Worm (Caenorhabditis elegans) whole organism, L1 larva: ENCODE results near the gene gcy-32.

Experiments
- C16A3.4 ChIP-seq: fragments of 150-350 bp; optimal IDR thresholded peaks from 2 replicates; lab custom pipeline; 2014; ENCODE audit warnings: missing biosample characterization, missing genetic modification characterization
- C34B4.2 ChIP-seq: sonication (generic microtip); optimal IDR thresholded peaks from 2 replicates; lab custom pipeline; 2017; ENCODE audit warnings: mild to moderate bottlenecking, missing genetic modification characterization, missing compliant biosample characterization
- F16B12.6 ChIP-seq: fragments of 150-350 bp; optimal IDR thresholded peaks from 2 replicates; lab custom pipeline; 2014; ENCODE audit warnings: missing biosample characterization, missing genetic modification characterization
- Y116A8C.19 ChIP-seq: sonication (generic microtip); optimal IDR thresholded peaks from 2 replicates; lab custom pipeline; 2016; ENCODE audit warnings: missing compliant biosample characterization, missing genetic modification characterization, borderline replicate concordance
- aha-1 ChIP-seq: fragments of 150-350 bp; optimal IDR thresholded peaks from 2 replicates; lab custom pipeline; 2014; ENCODE audit warnings: missing biosample characterization, missing genetic modification characterization
- alr-1 ChIP-seq: fragments of 200-800 bp; sonication (Bioruptor generic); optimal IDR thresholded peaks from 2 replicates; lab custom pipeline; 2018; ENCODE audit warnings: borderline replicate concordance, mild to moderate bottlenecking, missing genetic modification characterization, missing compliant biosample characterization
- ama-1 ChIP-seq: fragments of 150-350 bp; optimal IDR thresholded peaks from 2 replicates; lab custom pipeline; 2014
- ceh-8 ChIP-seq: fragments of 200-800 bp; sonication (Bioruptor generic); optimal IDR thresholded peaks from 2 replicates; lab custom pipeline; 2018; ENCODE audit warnings: mild to moderate bottlenecking, missing genetic modification characterization, moderate library complexity, missing compliant biosample characterization
- ceh-82 ChIP-seq, 3 experiments: fragments of 150-350 bp in 1 of 3; sonication (generic microtip) in 2 of 3; optimal IDR thresholded peaks; 2 replicates each; lab custom pipeline; 2014 to 2017; ENCODE audit warnings: missing biosample characterization in 3 of 3, missing genetic modification characterization in 3 of 3
- ceh-90 ChIP-seq: sonication (generic microtip); optimal IDR thresholded peaks from 2 replicates; lab custom pipeline; 2016; ENCODE audit warnings: missing genetic modification characterization, missing compliant biosample characterization
- ces-1 ChIP-seq: fragments of 150-350 bp; optimal IDR thresholded peaks from 2 replicates; lab custom pipeline; 2014; ENCODE audit warnings: missing biosample characterization, missing genetic modification reagents, missing genetic modification characterization
- dpl-1 ChIP-seq, 3 experiments: fragments of 150-350 bp in 2 of 3; sonication (generic microtip) in 1 of 3; optimal IDR thresholded peaks; 2 replicates each; lab custom pipeline; 2014 to 2017; ENCODE audit warnings: missing biosample characterization in 3 of 3, missing genetic modification characterization in 3 of 3, missing genetic modification reagents in 3 of 3
- dsc-1 ChIP-seq: sonication (generic microtip); optimal IDR thresholded peaks from 2 replicates; lab custom pipeline; 2016; ENCODE audit warnings: mild to moderate bottlenecking, missing genetic modification characterization, missing compliant biosample characterization
- efl-1 ChIP-seq, 4 experiments: fragments of 150-350 bp; optimal IDR thresholded peaks in 3 of 4; peaks in 1 of 4; 1 replicate in 1 of 4; 2 replicates in 3 of 4; lab custom pipeline; 2014; ENCODE audit warnings: missing biosample characterization in 2 of 4, missing genetic modification characterization in 2 of 4, missing genetic modification reagents in 2 of 4
- egl-27 ChIP-seq, 2 experiments: fragments of 150-350 bp in 1 of 2; sonication (generic microtip); optimal IDR thresholded peaks; 3 replicates each; lab custom pipeline; 2017 to 2018; ENCODE audit warnings: missing biosample characterization in 2 of 2, missing genetic modification characterization in 2 of 2, missing genetic modification reagents in 2 of 2
- elt-3 ChIP-seq, 6 experiments: fragments of 150-350 bp in 1 of 6; sonication (generic microtip); optimal IDR thresholded peaks; 2 replicates each; lab custom pipeline; 2017 to 2018; ENCODE audit warnings: missing biosample characterization in 6 of 6, missing genetic modification characterization in 6 of 6, inconsistent platforms in 1 of 6
- fkh-4 ChIP-seq: sonication (generic microtip); optimal IDR thresholded peaks from 2 replicates; lab custom pipeline; 2016; ENCODE audit warnings: missing compliant biosample characterization, missing genetic modification characterization, borderline replicate concordance
- fkh-8 ChIP-seq: sonication (generic microtip); optimal IDR thresholded peaks from 2 replicates; lab custom pipeline; 2016; ENCODE audit warnings: mild to moderate bottlenecking, missing genetic modification characterization, missing compliant biosample characterization
- hlh-17 ChIP-seq: fragments of 200-800 bp; sonication (Bioruptor generic); optimal IDR thresholded peaks from 2 replicates; lab custom pipeline; 2018; ENCODE audit warnings: missing genetic modification characterization, mild to moderate bottlenecking, missing compliant biosample characterization, moderate library complexity, borderline replicate concordance
- hlh-4 ChIP-seq: sonication (generic microtip); optimal IDR thresholded peaks from 2 replicates; lab custom pipeline; 2016; ENCODE audit warnings: mild to moderate bottlenecking, missing genetic modification characterization, missing compliant biosample characterization
- irx-1 ChIP-seq: sonication (generic microtip); optimal IDR thresholded peaks from 2 replicates; lab custom pipeline; 2016; ENCODE audit warnings: missing genetic modification characterization, missing compliant biosample characterization
- jun-1 ChIP-seq: fragments of 150-350 bp; optimal IDR thresholded peaks from 2 replicates; lab custom pipeline; 2014; ENCODE audit warnings: missing biosample characterization, missing genetic modification reagents, missing genetic modification characterization
- lin-13 ChIP-seq: fragments of 150-350 bp; optimal IDR thresholded peaks from 2 replicates; lab custom pipeline; 2014; ENCODE audit warnings: missing biosample characterization, missing genetic modification reagents, missing genetic modification characterization
- lin-39 ChIP-seq: fragments of 150-350 bp; optimal IDR thresholded peaks from 2 replicates; lab custom pipeline; 2014; ENCODE audit warnings: missing biosample characterization, missing genetic modification reagents, missing genetic modification characterization
- lir-3 ChIP-seq: sonication (generic microtip); optimal IDR thresholded peaks from 2 replicates; lab custom pipeline; 2016; ENCODE audit warnings: mild to moderate bottlenecking, missing genetic modification characterization, moderate library complexity, missing compliant biosample characterization; ENCODE audit not compliant: poor library complexity
- lsy-2 ChIP-seq, 2 experiments: fragments of 150-350 bp; optimal IDR thresholded peaks; 2 replicates each; lab custom pipeline; 2014; ENCODE audit warnings: missing biosample characterization in 2 of 2, missing genetic modification characterization in 2 of 2
- mef-2 ChIP-seq: fragments of 150-350 bp; optimal IDR thresholded peaks from 2 replicates; lab custom pipeline; 2014; ENCODE audit warnings: missing biosample characterization, missing genetic modification characterization
- nhr-12 ChIP-seq: sonication (generic microtip); optimal IDR thresholded peaks from 2 replicates; lab custom pipeline; 2017; ENCODE audit warnings: missing biosample characterization, missing genetic modification characterization
- nhr-19 ChIP-seq: fragments of 200-800 bp; sonication (Bioruptor generic); conservative IDR thresholded peaks from 2 replicates; pipeline ENCODE4 v1.3.6; 2022; ENCODE audit warnings: missing genetic modification characterization, missing compliant biosample characterization
- nhr-20 ChIP-seq: sonication (generic microtip); optimal IDR thresholded peaks from 2 replicates; lab custom pipeline; 2016; ENCODE audit warnings: mild to moderate bottlenecking, missing genetic modification characterization, missing compliant biosample characterization
- nhr-28 ChIP-seq: fragments of 150-350 bp; optimal IDR thresholded peaks from 2 replicates; lab custom pipeline; 2014; ENCODE audit warnings: missing biosample characterization, missing genetic modification characterization
- nhr-47 ChIP-seq: sonication (generic microtip); optimal IDR thresholded peaks from 2 replicates; lab custom pipeline; 2016; ENCODE audit warnings: mild to moderate bottlenecking, missing genetic modification characterization, moderate library complexity, missing compliant biosample characterization
- nhr-71 ChIP-seq: sonication (generic microtip); optimal IDR thresholded peaks from 2 replicates; lab custom pipeline; 2016; ENCODE audit warnings: mild to moderate bottlenecking, missing genetic modification characterization, moderate library complexity, missing compliant biosample characterization
- nhr-76 ChIP-seq: sonication (generic microtip); optimal IDR thresholded peaks from 2 replicates; lab custom pipeline; 2017; ENCODE audit warnings: missing biosample characterization, missing genetic modification characterization
- nhr-77 ChIP-seq: fragments of 150-350 bp; optimal IDR thresholded peaks from 2 replicates; lab custom pipeline; 2014; ENCODE audit warnings: missing biosample characterization, missing genetic modification characterization
- nhr-84 ChIP-seq: sonication (generic microtip); optimal IDR thresholded peaks from 2 replicates; lab custom pipeline; 2017; ENCODE audit warnings: missing biosample characterization, missing genetic modification characterization
- nhr-90 ChIP-seq: sonication (generic microtip); optimal IDR thresholded peaks from 2 replicates; lab custom pipeline; 2016; ENCODE audit warnings: mild to moderate bottlenecking, missing genetic modification characterization, missing compliant biosample characterization; ENCODE audit not compliant: poor library complexity
- pqm-1 ChIP-seq: sonication (generic microtip); optimal IDR thresholded peaks from 3 replicates; lab custom pipeline; 2017; ENCODE audit warnings: missing biosample characterization, missing genetic modification characterization
- rnt-1 ChIP-seq: sonication (generic microtip); optimal IDR thresholded peaks from 2 replicates; lab custom pipeline; 2016; ENCODE audit warnings: mild to moderate bottlenecking, missing genetic modification characterization, moderate library complexity, missing compliant biosample characterization
- snpc-4 ChIP-seq: fragments of 150-350 bp; optimal IDR thresholded peaks from 2 replicates; lab custom pipeline; 2014; ENCODE audit warnings: missing biosample characterization, missing genetic modification characterization
- snu-23 ChIP-seq: sonication (generic microtip); optimal IDR thresholded peaks from 2 replicates; lab custom pipeline; 2016; ENCODE audit warnings: missing genetic modification characterization, missing compliant biosample characterization
- sox-4 ChIP-seq: sonication (generic microtip); optimal IDR thresholded peaks from 2 replicates; lab custom pipeline; 2016; ENCODE audit warnings: missing genetic modification characterization, missing compliant biosample characterization
- sptf-1 ChIP-seq: fragments of 150-350 bp; optimal IDR thresholded peaks from 2 replicates; lab custom pipeline; 2014; ENCODE audit warnings: missing biosample characterization, missing genetic modification characterization
- swsn-7 ChIP-seq: sonication (generic microtip); optimal IDR thresholded peaks from 2 replicates; lab custom pipeline; 2016; ENCODE audit warnings: missing genetic modification characterization, missing compliant biosample characterization
- tbx-2 ChIP-seq: sonication (generic microtip); optimal IDR thresholded peaks from 2 replicates; lab custom pipeline; 2016; ENCODE audit warnings: missing genetic modification characterization, missing compliant biosample characterization
- unc-30 ChIP-seq: sonication (generic microtip); optimal IDR thresholded peaks from 2 replicates; lab custom pipeline; 2017; ENCODE audit warnings: missing biosample characterization, missing genetic modification characterization
- unc-98 ChIP-seq: fragments of 200-800 bp; sonication (Bioruptor generic); IDR thresholded peaks from 2 replicates; pipeline ENCODE4 v1.3.6; 2022; ENCODE audit warnings: missing genetic modification characterization, missing compliant biosample characterization
- vab-15 ChIP-seq: sonication (generic microtip); optimal IDR thresholded peaks from 2 replicates; lab custom pipeline; 2017; ENCODE audit warnings: missing genotype, mild to moderate bottlenecking, missing genetic modification characterization, missing compliant biosample characterization
- xbp-1 ChIP-seq: sonication (generic microtip); optimal IDR thresholded peaks from 2 replicates; lab custom pipeline; 2016; ENCODE audit warnings: missing genetic modification characterization, missing compliant biosample characterization
- ztf-11 ChIP-seq, 2 experiments: sonication (generic microtip); optimal IDR thresholded peaks; 2 replicates each; lab custom pipeline; 2016 to 2017; ENCODE audit warnings: missing genetic modification characterization in 2 of 2, missing biosample characterization in 1 of 2, missing compliant biosample characterization in 1 of 2
- ztf-4 ChIP-seq: fragments of 150-350 bp; optimal IDR thresholded peaks from 2 replicates; lab custom pipeline; 2014; ENCODE audit warnings: missing biosample characterization, missing genetic modification characterization

Gene gcy-32

DNA sequence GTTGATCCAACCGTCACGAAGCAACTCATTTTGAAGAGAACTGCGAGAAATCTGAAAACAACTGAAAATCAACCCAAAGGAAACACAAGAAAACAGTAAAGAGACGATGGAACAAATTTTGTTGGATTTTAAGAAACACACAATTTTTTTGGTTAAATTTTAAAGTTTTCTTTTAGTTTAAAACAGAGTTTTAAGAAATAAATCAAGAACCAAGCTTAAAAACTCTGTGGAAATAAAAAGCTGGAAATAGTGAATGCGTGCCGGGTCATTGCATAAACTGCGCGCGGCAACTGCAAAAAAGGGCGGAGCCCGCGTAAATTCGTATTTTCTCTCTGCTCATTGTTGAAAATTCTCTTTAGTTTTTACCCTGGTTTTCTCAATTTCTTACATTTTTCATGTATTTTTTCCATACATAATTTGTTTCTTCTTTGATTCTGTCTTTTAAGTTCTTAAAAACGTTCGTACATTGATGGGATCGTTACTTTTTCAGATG lies 46.7 kb upstream of the gcy-32 start, which contains the start of the genes algn-13 and R10D12.13 (continued):
- peak; percentile 63 for TF ChIP-seq nhr-71 (tag; lab: Kevin White, UChicago)
- TF ChIP-seq lir-3 (tag; lab: Kevin White, UChicago): peak; percentile 41
- TF ChIP-seq fkh-8 (tag; lab: Kevin White, UChicago): peak; percentile 5
- peak; percentile 59 for TF ChIP-seq lin-13 (GFP tag; lab: Kevin White, UChicago)
- peak; percentile 9 for TF ChIP-seq F16B12.6 (tag; lab: Kevin White, UChicago)
- peak; percentile 60 for TF ChIP-seq nhr-20 (tag; lab: Kevin White, UChicago)
- peak; percentile 65 for TF ChIP-seq dsc-1 (tag; lab: Kevin White, UChicago)
- no peak for TF ChIP-seq ceh-90 (tag; lab: Kevin White, UChicago)
- no peak for TF ChIP-seq unc-30 (tag; lab: Kevin White, UChicago)
- TF ChIP-seq elt-3 (tag; optimal IDR thresholded peaks at IDR 0.05; lab: Kevin White, UChicago): peak in 1 of 6 experiments; percentile 31
- TF ChIP-seq tbx-2: peak; percentile 36
- TF ChIP-seq nhr-19 (GFP tag; lab: Robert Waterston, UW): peak; percentile 52
- no peak for TF ChIP-seq alr-1 (tag; lab: Kevin White, UChicago)
- TF ChIP-seq xbp-1 (tag; lab: Kevin White, UChicago): peak; percentile 40
- peak; percentile 43 for TF ChIP-seq lin-39
- no peak for TF ChIP-seq vab-15
- TF ChIP-seq Y116A8C.19 (tag; lab: Kevin White, UChicago): no peak
- TF ChIP-seq sox-4 (tag; lab: Kevin White, UChicago): no peak
- TF ChIP-seq irx-1 (tag; lab: Kevin White, UChicago): peak; percentile 8
- no peak for TF ChIP-seq ceh-8 (GFP tag; lab: Kevin White, UChicago)
- TF ChIP-seq efl-1 (optimal IDR thresholded peaks at IDR 0.05; lab: Kevin White, UChicago): peak; percentile 63 to 71
- peak; percentile 62 to 96 for TF ChIP-seq efl-1 (GFP tag; optimal IDR thresholded peaks at IDR 0.05 in 1 of 2; lab: Kevin White, UChicago)
- peak; percentile 67 for TF ChIP-seq snu-23 (GFP tag; lab: Kevin White, UChicago)
- no peak for TF ChIP-seq fkh-4 (tag; lab: Kevin White, UChicago)
- TF ChIP-seq nhr-47 (tag; lab: Kevin White, UChicago): peak; percentile 64
- no peak for TF ChIP-seq ces-1
- no peak for TF ChIP-seq ztf-4 (tag; lab: Kevin White, UChicago)
- TF ChIP-seq swsn-7: peak; percentile 64
- peak; percentile 64 to 71 (median 67) for TF ChIP-seq dpl-1 (GFP tag; optimal IDR thresholded peaks at IDR 0.05; lab: Kevin White, UChicago)
- TF ChIP-seq ceh-82 (tag; optimal IDR thresholded peaks at IDR 0.05; lab: Kevin White, UChicago): peak; percentile 51 to 54 (median 52)
- TF ChIP-seq ztf-11 (tag; optimal IDR thresholded peaks at IDR 0.05; lab: Kevin White, UChicago): peak; percentile 27 to 34
- TF ChIP-seq unc-98: no peak
- no peak for TF ChIP-seq aha-1 (tag; lab: Kevin White, UChicago)
- no peak for TF ChIP-seq hlh-4 (tag; lab: Kevin White, UChicago)
- TF ChIP-seq pqm-1 (tag; lab: Kevin White, UChicago): no peak
- TF ChIP-seq ama-1 (lab: Kevin White, UChicago): no peak
- no peak for TF ChIP-seq sptf-1 (tag; lab: Kevin White, UChicago)
- TF ChIP-seq snpc-4 (tag; lab: Kevin White, UChicago): peak; percentile 69
- TF ChIP-seq nhr-77 (tag; lab: Kevin White, UChicago): no peak
- TF ChIP-seq C16A3.4: peak; percentile 51
- no peak for TF ChIP-seq mef-2 (tag; lab: Kevin White, UChicago)
- no peak for TF ChIP-seq nhr-28 (tag; lab: Kevin White, UChicago)
- peak; percentile 34 for TF ChIP-seq nhr-76

DNA sequence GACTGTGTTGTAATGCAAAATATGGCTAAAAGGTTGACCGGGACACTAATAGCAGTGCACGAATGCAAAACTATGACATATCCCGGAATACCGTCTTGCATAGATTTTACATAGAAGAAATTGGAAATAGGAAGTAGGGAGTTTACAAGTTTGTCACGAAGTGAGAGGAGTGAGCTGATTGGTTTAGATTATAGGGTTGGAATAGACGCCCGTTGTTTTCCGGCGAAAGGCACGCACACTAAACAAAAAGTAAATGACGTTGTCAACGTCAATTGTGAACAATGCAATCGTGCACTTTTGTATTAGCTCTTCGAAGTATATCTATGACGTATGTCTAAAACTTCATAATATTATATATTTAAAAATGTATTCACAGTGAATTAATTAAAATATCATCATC lies 45.6 kb upstream of the gcy-32 start, which contains the start of gene srh-24:
srh-24 (minus strand) TSS at position 101 of the 400 bp plus-strand sequence.
- TF ChIP-seq C16A3.4 (no peak), ztf-11 (tag; optimal IDR thresholded peaks at IDR 0.05; lab: Kevin White, UChicago) (no peak), rnt-1 (tag; lab: Kevin White, UChicago) (no peak), egl-27 (tag; optimal IDR thresholded peaks at IDR 0.05; lab: Kevin White, UChicago) (no peak), ceh-90 (tag; lab: Kevin White, UChicago) (no peak), hlh-17 (no peak), jun-1 (tag; lab: Kevin White, UChicago) (no peak), unc-30 (tag; lab: Kevin White, UChicago) (no peak), nhr-20 (tag; lab: Kevin White, UChicago) (no peak), nhr-12 (tag; lab: Kevin White, UChicago) (no peak), nhr-90 (no peak), unc-98 (no peak), C34B4.2 (no peak), lsy-2 (tag; optimal IDR thresholded peaks at IDR 0.05; lab: Kevin White, UChicago) (no peak), sox-4 (tag; lab: Kevin White, UChicago) (no peak), nhr-84 (no peak), lir-3 (tag; lab: Kevin White, UChicago) (no peak), irx-1 (tag; lab: Kevin White, UChicago) (no peak)
